Worm (Caenorhabditis elegans) whole organism, midembryonic: ENCODE results near the gene nhx-9.

ENCODE experiments used
- tab-1 ChIP-seq: fragments of 200-800 bp; sonication (Bioruptor generic); IDR thresholded peaks from 2 replicates; pipeline ENCODE4 v1.3.6; 2022; ENCODE audit warnings: missing genetic modification characterization, missing compliant biosample characterization
- ztf-23 ChIP-seq: fragments of 200-800 bp; sonication (Bioruptor generic); IDR thresholded peaks from 2 replicates; pipeline ENCODE4 v1.3.6; 2022; ENCODE audit warnings: missing genetic modification reagents, missing genetic modification characterization, missing compliant biosample characterization
- ztf-29 ChIP-seq: fragments of 200-800 bp; sonication (Bioruptor generic); IDR thresholded peaks from 2 replicates; pipeline ENCODE4 v1.3.6; 2022; ENCODE audit warnings: missing genetic modification reagents, missing genetic modification characterization, missing compliant biosample characterization

DNA sequence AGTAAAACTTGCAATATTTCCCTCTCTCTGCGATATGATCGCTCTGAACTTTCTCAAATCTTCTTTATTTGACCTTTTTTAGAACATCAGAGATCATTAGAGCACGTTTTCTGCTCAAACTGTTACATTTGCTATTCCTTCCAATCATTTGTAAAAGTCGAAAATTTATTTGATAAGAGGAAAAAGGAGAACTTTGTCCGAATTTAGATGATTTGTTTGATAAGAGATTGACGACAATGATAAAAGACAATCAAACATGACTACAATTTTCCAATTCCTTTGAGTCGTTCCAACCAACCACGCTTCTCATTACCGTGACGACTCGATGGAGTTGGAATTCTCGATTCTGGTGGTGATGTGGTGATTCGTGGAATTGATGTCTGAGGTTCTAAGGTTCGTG, 12.8 kb upstream of the nhx-9 start:
- TF ChIP-seq tab-1, result no peak
- no peak for TF ChIP-seq ztf-23 (GFP tag; lab: Robert Waterston, UW)
- no peak for TF ChIP-seq ztf-29 (GFP tag; lab: Robert Waterston, UW)
